Worm (Caenorhabditis elegans) whole organism, young adult: Measurements from ENCODE around the gene fbxc-39.

Experiments
- B0261.1 ChIP-seq: sonication (generic microtip); optimal IDR thresholded peaks from 2 replicates; lab custom pipeline; 2016; ENCODE audit warnings: mild to moderate bottlenecking, missing genetic modification characterization, moderate library complexity, missing compliant biosample characterization
- D2030.7 ChIP-seq: fragments of 200-800 bp; sonication (Bioruptor generic); IDR thresholded peaks from 2 replicates; pipeline ENCODE4 v1.3.6; 2022; ENCODE audit warnings: missing genetic modification reagents, missing genetic modification characterization, missing compliant biosample characterization
- F37B4.10 ChIP-seq: fragments of 200-800 bp; sonication (Bioruptor generic); IDR thresholded peaks from 2 replicates; pipeline ENCODE4 v1.3.6; 2022; ENCODE audit warnings: missing genetic modification characterization, missing compliant biosample characterization
- F49E8.2 ChIP-seq: sonication (generic microtip); optimal IDR thresholded peaks from 3 replicates; lab custom pipeline; 2017; ENCODE audit warnings: missing genetic modification characterization, mild to moderate bottlenecking, missing compliant biosample characterization, antibody characterized with exemption, moderate library complexity; ENCODE audit not compliant: insufficient read depth
- T07F8.4 ChIP-seq: sonication (generic microtip); optimal IDR thresholded peaks from 2 replicates; lab custom pipeline; 2016; ENCODE audit warnings: mild to moderate bottlenecking, missing genetic modification characterization, moderate library complexity, missing compliant biosample characterization
- Y67H2A.10 ChIP-seq: fragments of 200-800 bp; sonication (Bioruptor generic); conservative IDR thresholded peaks from 2 replicates; pipeline ENCODE4 v1.3.6; 2022; ENCODE audit warnings: missing genetic modification reagents, missing genetic modification characterization, missing compliant biosample characterization
- Y95B8A.8 ChIP-seq: fragments of 200-800 bp; sonication (Bioruptor generic); IDR thresholded peaks from 2 replicates; pipeline ENCODE4 v1.3.6; 2022; ENCODE audit warnings: missing genetic modification reagents, missing genetic modification characterization, missing compliant biosample characterization
- ama-1 ChIP-seq, 3 experiments: fragments of 150-350 bp in 1 of 3; sonication (generic microtip) in 2 of 3; optimal IDR thresholded peaks; 2 replicates each; lab custom pipeline; 2014 to 2018; ENCODE audit warnings: missing biosample characterization in 2 of 3, missing genetic modification characterization in 2 of 3, missing genetic modification reagents in 2 of 3
- aptf-2 ChIP-seq: fragments of 200-800 bp; sonication (Bioruptor generic); conservative IDR thresholded peaks from 2 replicates; pipeline ENCODE4 v1.3.6; 2022; ENCODE audit warnings: missing genetic modification reagents, missing genetic modification characterization, missing compliant biosample characterization
- aptf-3 ChIP-seq: fragments of 200-800 bp; sonication (Bioruptor generic); IDR thresholded peaks from 2 replicates; pipeline ENCODE4 v1.3.6; 2022; ENCODE audit warnings: missing genetic modification characterization, missing compliant biosample characterization
- ccch-3 ChIP-seq: fragments of 200-800 bp; sonication (Bioruptor generic); optimal IDR thresholded peaks from 2 replicates; lab custom pipeline; 2018; ENCODE audit warnings: mild to moderate bottlenecking, missing genetic modification characterization, missing compliant biosample characterization
- ceh-100 ChIP-seq: fragments of 200-800 bp; sonication (Bioruptor generic); IDR thresholded peaks from 2 replicates; pipeline ENCODE4 v1.3.6; 2022; ENCODE audit warnings: missing genetic modification reagents, missing genetic modification characterization, missing compliant biosample characterization
- ceh-27 ChIP-seq: fragments of 200-800 bp; sonication (Bioruptor generic); optimal IDR thresholded peaks from 2 replicates; lab custom pipeline; 2018; ENCODE audit warnings: mild to moderate bottlenecking, missing genetic modification characterization, moderate library complexity, missing compliant biosample characterization
- ceh-40 ChIP-seq: fragments of 200-800 bp; sonication (Bioruptor generic); IDR thresholded peaks from 2 replicates; pipeline ENCODE4 v1.3.6; 2022; ENCODE audit warnings: missing genetic modification characterization, missing compliant biosample characterization
- ceh-58 ChIP-seq: fragments of 200-800 bp; sonication (Bioruptor generic); IDR thresholded peaks from 2 replicates; pipeline ENCODE4 v1.3.6; 2022; ENCODE audit warnings: missing genetic modification characterization, missing compliant biosample characterization
- ceh-79 ChIP-seq: sonication (generic microtip); optimal IDR thresholded peaks from 2 replicates; lab custom pipeline; 2017; ENCODE audit warnings: mild to moderate bottlenecking, missing genetic modification characterization, missing compliant biosample characterization
- dox-1 ChIP-seq: fragments of 200-800 bp; sonication (Bioruptor generic); IDR thresholded peaks from 2 replicates; pipeline ENCODE4 v1.3.6; 2022; ENCODE audit warnings: missing genetic modification reagents, missing genetic modification characterization, missing compliant biosample characterization
- efl-1 ChIP-seq: fragments of 150-350 bp; optimal IDR thresholded peaks from 2 replicates; lab custom pipeline; 2014; ENCODE audit warnings: missing biosample characterization, missing genetic modification reagents, missing genetic modification characterization
- egl-44 ChIP-seq: fragments of 200-800 bp; sonication (Bioruptor generic); IDR thresholded peaks from 2 replicates; pipeline ENCODE4 v1.3.6; 2022; ENCODE audit warnings: missing genetic modification reagents, missing genetic modification characterization, missing compliant biosample characterization
- gei-17 ChIP-seq: fragments of 200-800 bp; sonication (Bioruptor generic); optimal IDR thresholded peaks from 2 replicates; lab custom pipeline; 2018; ENCODE audit warnings: mild to moderate bottlenecking, missing genetic modification characterization, missing compliant biosample characterization
- him-1 ChIP-seq: sonication (generic microtip); optimal IDR thresholded peaks from 2 replicates; lab custom pipeline; 2016; ENCODE audit warnings: missing genotype, missing genetic modification reagents, missing genetic modification characterization, missing compliant biosample characterization
- hmg-1.2 ChIP-seq: fragments of 200-800 bp; sonication (Bioruptor generic); IDR thresholded peaks from 2 replicates; pipeline ENCODE4 v1.3.6; 2022; ENCODE audit warnings: missing genetic modification reagents, missing genetic modification characterization, missing compliant biosample characterization
- hmg-20 ChIP-seq: fragments of 200-800 bp; sonication (Bioruptor generic); IDR thresholded peaks from 2 replicates; pipeline ENCODE4 v1.3.6; 2022; ENCODE audit warnings: missing genetic modification reagents, missing genetic modification characterization, missing compliant biosample characterization
- hrde-1 ChIP-seq: sonication (generic microtip); optimal IDR thresholded peaks from 2 replicates; lab custom pipeline; 2016; ENCODE audit warnings: missing genetic modification characterization, mild to moderate bottlenecking, missing compliant biosample characterization, moderate library complexity, missing genotype, missing genetic modification reagents, borderline replicate concordance
- hsf-1 ChIP-seq: fragments of 200-800 bp; sonication (Bioruptor generic); IDR thresholded peaks from 2 replicates; pipeline ENCODE4 v1.3.6; 2022; ENCODE audit warnings: missing genetic modification reagents, missing genetic modification characterization, missing compliant biosample characterization
- lag-1 ChIP-seq: fragments of 200-800 bp; sonication (Bioruptor generic); IDR thresholded peaks from 2 replicates; pipeline ENCODE4 v1.3.6; 2022; ENCODE audit warnings: missing genetic modification reagents, missing genetic modification characterization, missing compliant biosample characterization
- lin-35 ChIP-seq, 3 experiments: fragments of 150-350 bp in 2 of 3; sonication (generic microtip) in 1 of 3; optimal IDR thresholded peaks; 2 replicates each; lab custom pipeline; 2014 to 2018; ENCODE audit warnings: missing biosample characterization in 3 of 3, missing genetic modification characterization in 3 of 3, missing genetic modification reagents in 3 of 3
- lin-54 ChIP-seq: fragments of 200-800 bp; sonication (Bioruptor generic); optimal IDR thresholded peaks from 2 replicates; lab custom pipeline; 2018; ENCODE audit warnings: mild to moderate bottlenecking, missing genetic modification characterization, missing compliant biosample characterization
- madf-10 ChIP-seq: sonication (generic microtip); optimal IDR thresholded peaks from 2 replicates; lab custom pipeline; 2016; ENCODE audit warnings: mild to moderate bottlenecking, missing genetic modification characterization, missing compliant biosample characterization
- madf-6 ChIP-seq: fragments of 200-800 bp; sonication (Bioruptor generic); IDR thresholded peaks from 2 replicates; pipeline ENCODE4 v1.3.6; 2022; ENCODE audit warnings: missing genetic modification reagents, missing genetic modification characterization, missing compliant biosample characterization
- mcd-1 ChIP-seq: fragments of 200-800 bp; sonication (Bioruptor generic); IDR thresholded peaks from 2 replicates; pipeline ENCODE4 v1.3.6; 2022; ENCODE audit warnings: missing genetic modification reagents, missing genetic modification characterization, missing compliant biosample characterization
- nhr-80 ChIP-seq: sonication (generic microtip); optimal IDR thresholded peaks from 2 replicates; lab custom pipeline; 2016; ENCODE audit warnings: missing genetic modification characterization, missing compliant biosample characterization
- pbrm-1 ChIP-seq: fragments of 200-800 bp; sonication (Bioruptor generic); IDR thresholded peaks from 2 replicates; pipeline ENCODE4 v1.3.6; 2022; ENCODE audit warnings: missing genetic modification reagents, missing genetic modification characterization, missing compliant biosample characterization
- rcor-1 ChIP-seq: fragments of 200-800 bp; sonication (Bioruptor generic); IDR thresholded peaks from 2 replicates; pipeline ENCODE4 v1.3.6; 2022; ENCODE audit warnings: missing genetic modification reagents, missing genetic modification characterization, missing compliant biosample characterization
- sea-2 ChIP-seq: fragments of 200-800 bp; sonication (Bioruptor generic); IDR thresholded peaks from 2 replicates; pipeline ENCODE4 v1.3.6; 2022; ENCODE audit warnings: missing genetic modification characterization, missing compliant biosample characterization
- snpc-1.3 ChIP-seq: sonication (generic microtip); optimal IDR thresholded peaks from 2 replicates; lab custom pipeline; 2017; ENCODE audit warnings: missing genetic modification characterization, mild to moderate bottlenecking, missing compliant biosample characterization, antibody characterized with exemption, moderate library complexity, missing genotype, missing genetic modification reagents; ENCODE audit not compliant: insufficient read depth
- unc-130 ChIP-seq: sonication (generic microtip); optimal IDR thresholded peaks from 2 replicates; lab custom pipeline; 2016; ENCODE audit warnings: missing genetic modification reagents, missing genetic modification characterization, missing compliant biosample characterization
- xnd-1 ChIP-seq: sonication (generic microtip); optimal IDR thresholded peaks from 2 replicates; lab custom pipeline; 2016; ENCODE audit warnings: missing genotype, missing genetic modification reagents, missing genetic modification characterization, missing compliant biosample characterization
- ztf-25 ChIP-seq: fragments of 200-800 bp; sonication (Bioruptor generic); IDR thresholded peaks from 2 replicates; pipeline ENCODE4 v1.3.6; 2022; ENCODE audit warnings: missing genetic modification reagents, missing genetic modification characterization, missing compliant biosample characterization
- ztf-28 ChIP-seq: fragments of 200-800 bp; sonication (Bioruptor generic); IDR thresholded peaks from 2 replicates; pipeline ENCODE4 v1.3.6; 2022; ENCODE audit warnings: missing genetic modification reagents, missing genetic modification characterization, missing compliant biosample characterization

Gene fbxc-39

DNA sequence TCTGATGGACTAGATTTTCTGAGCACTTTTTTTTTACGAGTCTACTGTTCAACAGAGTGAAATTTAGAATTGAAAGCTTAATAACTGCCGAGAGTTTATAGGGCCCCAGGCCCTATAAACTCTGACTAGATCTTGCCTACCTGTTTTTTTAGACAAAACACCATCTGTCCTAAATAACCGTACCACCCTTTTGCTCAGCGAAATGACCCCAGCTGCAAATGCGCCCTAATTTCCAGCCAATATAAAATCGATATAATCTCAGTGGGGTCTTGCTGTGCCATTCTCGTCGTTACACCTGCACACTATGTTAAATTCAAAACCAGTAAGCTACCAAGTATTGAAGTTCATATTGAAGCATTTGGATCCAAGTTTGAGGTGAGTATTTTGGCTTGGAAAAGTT, 14.5 kb upstream of the fbxc-39 start, which contains the start of gene fbxc-14:
fbxc-14 (plus strand) TSS at position 301 of the 400 bp plus-strand sequence.
- TF ChIP-seq hmg-1.2 (GFP tag; lab: Robert Waterston, UW) (no peak), madf-6 (GFP tag; lab: Robert Waterston, UW) (no peak), ceh-27 (GFP tag; lab: Kevin White, UChicago) (no peak), B0261.1 (no peak), ceh-79 (no peak), gei-17 (GFP tag; lab: Kevin White, UChicago) (no peak), lag-1 (GFP tag; lab: Robert Waterston, UW) (no peak), ceh-58 (GFP tag; lab: Robert Waterston, UW) (no peak), xnd-1 (no peak), ztf-28 (no peak), aptf-3 (GFP tag; lab: Robert Waterston, UW) (no peak), F37B4.10 (GFP tag; lab: Robert Waterston, UW) (no peak), rcor-1 (GFP tag; lab: Robert Waterston, UW) (no peak), him-1 (no peak), Y95B8A.8 (GFP tag; lab: Robert Waterston, UW) (no peak), F49E8.2 (tag; lab: Kevin White, UChicago) (no peak), ccch-3 (GFP tag; lab: Kevin White, UChicago) (no peak), hmg-20 (GFP tag; lab: Robert Waterston, UW) (no peak)

DNA sequence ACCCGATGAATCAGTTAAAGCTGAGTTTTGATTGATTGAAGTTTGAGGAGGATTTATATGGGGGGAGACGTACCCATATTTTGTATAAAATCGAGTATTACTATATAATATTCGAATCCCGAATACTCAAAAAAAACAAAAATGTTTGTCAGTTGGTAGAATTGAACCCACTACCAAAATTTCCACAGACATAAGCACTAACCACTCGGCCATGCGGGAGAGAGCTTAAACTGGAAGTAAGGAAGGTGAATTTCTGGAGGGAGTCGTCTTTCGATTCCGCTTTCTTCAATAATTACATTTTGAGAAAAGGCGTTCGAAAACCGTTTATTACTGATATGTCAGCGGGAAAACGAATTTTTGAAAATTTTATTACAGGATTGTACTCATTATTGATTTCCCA, 11.4 kb upstream of the fbxc-39 start:
- peak; percentile 52 for TF ChIP-seq mcd-1 (GFP tag; lab: Robert Waterston, UW)
- TF ChIP-seq ztf-25 (GFP tag; lab: Robert Waterston, UW) = 0 out of 2 replicates have a peak, but pooled peaks have one; percentile 13
- TF ChIP-seq ceh-100 = 0 out of 2 replicates have a peak, but pooled peaks have one; percentile 13
- peak; percentile 60 for TF ChIP-seq dox-1 (GFP tag; lab: Robert Waterston, UW)
- 0 out of 2 replicates have a peak, but pooled peaks have one; percentile 45 for TF ChIP-seq pbrm-1 (GFP tag; lab: Robert Waterston, UW)
- peak; percentile 53; the same call in 1 of the 2 replicates for TF ChIP-seq D2030.7 (GFP tag; lab: Robert Waterston, UW)
- TF ChIP-seq egl-44 (GFP tag; lab: Robert Waterston, UW) = peak; percentile 37; the same call in 1 of the 2 replicates
- peak; percentile 77 for TF ChIP-seq rcor-1 (GFP tag; lab: Robert Waterston, UW)
- TF ChIP-seq Y95B8A.8 (GFP tag; lab: Robert Waterston, UW) = 0 out of 2 replicates have a peak, but pooled peaks have one; percentile 53
- 0 out of 2 replicates have a peak, but pooled peaks have one; percentile 28 for TF ChIP-seq hmg-20 (GFP tag; lab: Robert Waterston, UW)
- TF ChIP-seq, all 124 proteins: peak for 10; not testable (repeated sequence) for 114

DNA sequence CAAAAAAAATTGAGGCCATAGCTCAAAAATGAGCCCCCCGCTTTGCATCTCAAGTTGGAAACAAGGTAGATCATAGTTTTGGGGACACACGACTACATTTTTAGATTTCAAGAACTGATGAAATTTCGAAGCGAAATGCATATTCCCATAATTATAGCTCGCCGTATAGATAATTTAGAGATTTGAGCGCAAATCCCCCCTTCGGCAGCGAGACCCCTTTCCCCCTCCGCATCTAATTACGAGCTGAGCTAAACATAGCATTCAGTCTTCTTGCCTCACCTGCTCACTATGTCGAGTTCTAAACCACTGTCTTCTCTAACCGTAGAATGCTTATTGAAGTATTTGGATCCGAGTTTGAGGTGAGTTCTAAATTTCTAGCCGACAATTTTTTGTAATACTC, 9.4 kb upstream of the fbxc-39 start, which contains the start of the genes fbxc-17 and fbxc-15:
fbxc-17 (minus strand) TSS at position 101 of the 400 bp plus-strand sequence.
fbxc-15 (plus strand) TSS at position 289 of the 400 bp plus-strand sequence.
- TF ChIP-seq aptf-3 (GFP tag; lab: Robert Waterston, UW) (no peak), aptf-2 (GFP tag; lab: Robert Waterston, UW) (no peak), ama-1 (optimal IDR thresholded peaks at IDR 0.05; lab: Kevin White, UChicago) (no peak), ama-1 (GFP tag; optimal IDR thresholded peaks at IDR 0.05; lab: Kevin White, UChicago) (no peak), T07F8.4 (tag; lab: Kevin White, UChicago) (no peak), Y67H2A.10 (GFP tag; lab: Robert Waterston, UW) (no peak), efl-1 (no peak), nhr-80 (tag; lab: Kevin White, UChicago) (no peak), ceh-40 (GFP tag; lab: Robert Waterston, UW) (no peak), Y95B8A.8 (GFP tag; lab: Robert Waterston, UW) (no peak), ceh-27 (GFP tag; lab: Kevin White, UChicago) (no peak), unc-130 (GFP tag; lab: Kevin White, UChicago) (no peak), lin-54 (GFP tag; lab: Kevin White, UChicago) (no peak), hrde-1 (tag; lab: Kevin White, UChicago) (no peak), lin-35 (GFP tag; optimal IDR thresholded peaks at IDR 0.05; lab: Kevin White, UChicago) (no peak), sea-2 (no peak), madf-10 (no peak), hsf-1 (GFP tag; lab: Robert Waterston, UW) (no peak), snpc-1.3 (tag; lab: Kevin White, UChicago) (no peak)
- TF ChIP-seq, all 124 proteins: peak for 0
